Fruit fly (Drosophila melanogaster) whole organism, wandering third instar larva: ENCODE data around the gene lgs.

ENCODE experiments used
- Abd-B ChIP-seq: fragments of >200 bp; optimal IDR thresholded peaks from 2 replicates; lab custom pipeline; 2017; ENCODE audit warnings: missing biosample characterization, missing genetic modification characterization
- CG32264 ChIP-seq: fragments of 200-800 bp; sonication (Bioruptor generic); optimal IDR thresholded peaks from 2 replicates; lab custom pipeline; 2016; ENCODE audit warnings: missing biosample characterization, missing genetic modification characterization
- CG9705 ChIP-seq: fragments of 200-800 bp; sonication (Bioruptor generic); optimal IDR thresholded peaks from 2 replicates; lab custom pipeline; 2018; ENCODE audit warnings: missing biosample characterization, mild to moderate bottlenecking, missing genetic modification characterization
- CrebA ChIP-seq: fragments of 200-800 bp; sonication (Bioruptor generic); optimal IDR thresholded peaks from 2 replicates; lab custom pipeline; 2016; ENCODE audit warnings: missing biosample characterization, mild to moderate bottlenecking, missing genetic modification characterization, borderline replicate concordance
- Dfd ChIP-seq: fragments of >200 bp; optimal IDR thresholded peaks from 2 replicates; lab custom pipeline; 2017; ENCODE audit warnings: missing biosample characterization, missing genetic modification characterization
- Dif ChIP-seq: fragments of 200-275, 200-300 bp; sonication (Bioruptor generic); optimal IDR thresholded peaks from 2 replicates; lab custom pipeline; 2018; ENCODE audit warnings: missing biosample characterization, missing genetic modification characterization; ENCODE audit not compliant: partially characterized antibody
- GATAd ChIP-seq: sonication (Bioruptor generic); optimal IDR thresholded peaks from 2 replicates; lab custom pipeline; 2016; ENCODE audit warnings: missing biosample characterization, missing genetic modification characterization
- HLH106 ChIP-seq: fragments of 200-800 bp; optimal IDR thresholded peaks from 3 replicates; lab custom pipeline; 2019; ENCODE audit warnings: missing biosample characterization, mild to moderate bottlenecking, missing genetic modification characterization, moderate library complexity
- Hnf4 ChIP-seq: fragments of 200-800 bp; sonication (Bioruptor generic); optimal IDR thresholded peaks from 2 replicates; lab custom pipeline; 2016; ENCODE audit warnings: missing biosample characterization, mild to moderate bottlenecking, missing genetic modification characterization
- Mio ChIP-seq: sonication (Bioruptor generic); optimal IDR thresholded peaks from 2 replicates; lab custom pipeline; 2016; ENCODE audit warnings: missing biosample characterization, missing genetic modification characterization
- Myc ChIP-seq: fragments of >200 bp; optimal IDR thresholded peaks from 2 replicates; lab custom pipeline; 2017
- N ChIP-seq: fragments of >200 bp; optimal IDR thresholded peaks from 2 replicates; lab custom pipeline; 2018; ENCODE audit warnings: missing biosample characterization, missing external identifiers, missing genetic modification characterization
- Sp1 ChIP-seq: fragments of 200-800 bp; sonication (Bioruptor generic); optimal IDR thresholded peaks from 3 replicates; lab custom pipeline; 2019; ENCODE audit warnings: missing biosample characterization, mild to moderate bottlenecking, missing genetic modification characterization, moderate library complexity
- Vsx2 ChIP-seq: fragments of 200-300, 225-300 bp; sonication (Bioruptor generic); optimal IDR thresholded peaks from 2 replicates; lab custom pipeline; 2018; ENCODE audit warnings: missing biosample characterization, missing genetic modification characterization; ENCODE audit not compliant: partially characterized antibody
- dl ChIP-seq, 2 experiments: fragments of 175-275, 200-275 bp in 1 of 2; fragments of 200-275 bp in 1 of 2; sonication (Bioruptor generic); optimal IDR thresholded peaks; lab custom pipeline; 2018; ENCODE audit warnings: mild to moderate bottlenecking in 2 of 2, missing biosample characterization in 2 of 2, missing genetic modification characterization in 2 of 2, moderate library complexity in 2 of 2; ENCODE audit not compliant: partially characterized antibody in 2 of 2, insufficient read depth in 1 of 2
- dmrt93B ChIP-seq: fragments of 200-800 bp; sonication (Bioruptor generic); optimal IDR thresholded peaks from 2 replicates; lab custom pipeline; 2018; ENCODE audit warnings: missing biosample characterization, mild to moderate bottlenecking, missing genetic modification characterization
- dsf ChIP-seq: sonication (Bioruptor generic); optimal IDR thresholded peaks from 2 replicates; lab custom pipeline; 2016; ENCODE audit warnings: missing biosample characterization, missing genetic modification characterization, borderline replicate concordance
- fru ChIP-seq: fragments of 200-800 bp; sonication (Bioruptor generic); optimal IDR thresholded peaks from 3 replicates; lab custom pipeline; 2016; ENCODE audit warnings: missing biosample characterization, mild to moderate bottlenecking, missing genetic modification characterization
- jim ChIP-seq: fragments of 175-275, 200-325 bp; sonication (Bioruptor generic); optimal IDR thresholded peaks from 2 replicates; lab custom pipeline; 2016; ENCODE audit warnings: missing biosample characterization, mild to moderate bottlenecking, missing genetic modification characterization
- lola ChIP-seq: fragments of >200 bp; optimal IDR thresholded peaks from 2 replicates; lab custom pipeline; 2017; ENCODE audit warnings: missing biosample characterization, missing genetic modification characterization
- psq ChIP-seq: fragments of 200-800 bp; sonication (Bioruptor generic); optimal IDR thresholded peaks from 3 replicates; lab custom pipeline; 2017; ENCODE audit warnings: missing biosample characterization, mild to moderate bottlenecking, missing genetic modification characterization, moderate library complexity
- rgr ChIP-seq: fragments of 200-800 bp; sonication (Bioruptor generic); optimal IDR thresholded peaks from 3 replicates; lab custom pipeline; 2016; ENCODE audit warnings: missing biosample characterization, mild to moderate bottlenecking, missing genetic modification characterization
- sage ChIP-seq: fragments of 200-800 bp; sonication (Bioruptor generic); optimal IDR thresholded peaks from 2 replicates; lab custom pipeline; 2016; ENCODE audit warnings: missing biosample characterization, mild to moderate bottlenecking, missing genetic modification characterization
- tai ChIP-seq: sonication (Bioruptor generic); optimal IDR thresholded peaks from 2 replicates; lab custom pipeline; 2016; ENCODE audit warnings: missing biosample characterization, missing genetic modification characterization
- usp ChIP-seq: fragments of >200 bp; optimal IDR thresholded peaks from 2 replicates; lab custom pipeline; 2017; ENCODE audit warnings: missing biosample characterization, missing genetic modification characterization
- woc ChIP-seq: sonication (Bioruptor generic); optimal IDR thresholded peaks from 2 replicates; lab custom pipeline; 2016; ENCODE audit warnings: missing biosample characterization, mild to moderate bottlenecking, missing genetic modification characterization

The lgs gene

dm6 chr4:393190-393799 lies 50.4 kb downstream of the lgs start:
- TF ChIP-seq N = no peak
- no peak for TF ChIP-seq CG9705 (GFP tag; lab: Kevin White, UChicago)
- no peak for TF ChIP-seq rgr (GFP tag; lab: Kevin White, UChicago)
- no peak for TF ChIP-seq dl (GFP tag; optimal IDR thresholded peaks at IDR 0.05; lab: Kevin White, UChicago; ENCODE audit: insufficient read depth in 1 of 2, partially characterized antibody in 2 of 2)
- no peak for TF ChIP-seq Mio (GFP tag; lab: Kevin White, UChicago)
- no peak for TF ChIP-seq HLH106 (tag; lab: Kevin White, UChicago)
- no peak for TF ChIP-seq Sp1 (GFP tag; lab: Kevin White, UChicago)
- TF ChIP-seq dmrt93B (GFP tag; lab: Kevin White, UChicago) = no peak
- TF ChIP-seq Myc (lab: Kevin White, UChicago) = no peak
- no peak for TF ChIP-seq jim
- TF ChIP-seq woc (GFP tag; lab: Kevin White, UChicago) = no peak
- no peak for TF ChIP-seq CG32264 (GFP tag; lab: Kevin White, UChicago)
- no peak for TF ChIP-seq CrebA (GFP tag; lab: Kevin White, UChicago)
- no peak for TF ChIP-seq tai (GFP tag; lab: Kevin White, UChicago)
- TF ChIP-seq fru (GFP tag; lab: Kevin White, UChicago) = no peak
- TF ChIP-seq GATAd (GFP tag; lab: Kevin White, UChicago) = no peak
- no peak for TF ChIP-seq Hnf4 (GFP tag; lab: Kevin White, UChicago)
- no peak for TF ChIP-seq lola (GFP tag; lab: Kevin White, UChicago)
- no peak for TF ChIP-seq Abd-B
- no peak for TF ChIP-seq dsf (GFP tag; lab: Kevin White, UChicago)

- TF ChIP-seq fru (GFP tag; lab: Kevin White, UChicago) (no peak), tai (GFP tag; lab: Kevin White, UChicago) (no peak), psq (GFP tag; lab: Kevin White, UChicago) (no peak), dsf (GFP tag; lab: Kevin White, UChicago) (no peak), sage (GFP tag; lab: Kevin White, UChicago) (no peak), Dfd (no peak), Dif (GFP tag; lab: Kevin White, UChicago) (no peak), usp (GFP tag; lab: Kevin White, UChicago) (no peak), Vsx2 (GFP tag; lab: Kevin White, UChicago) (no peak), GATAd (GFP tag; lab: Kevin White, UChicago) (no peak), Mio (GFP tag; lab: Kevin White, UChicago) (no peak)
Observed at dm6 chr4:388784-389313, 54.9 kb downstream of the lgs start.
